Fruit fly (Drosophila melanogaster): ENCODE data around the gene RhoGAP71E.
A peak's percentile ranks its signal among the peaks of the same experiment; 100 is the strongest.

The RhoGAP71E gene

dm6 chr3L:15619626-15620247, 31.1 kb downstream of the RhoGAP71E start, which contains the start of gene Phs (continued):
- no peak for TF ChIP-seq nerfin-2 (GFP tag; IDR thresholded peaks at IDR 0.05; ENCODE audit: partially characterized antibody)
- no peak for TF ChIP-seq CG32767 (GFP tag; IDR thresholded peaks at IDR 0.05)
- peak; percentile 87 for TF ChIP-seq Xrp1 (GFP tag; IDR thresholded peaks at IDR 0.05)
- peak; percentile 87 for TF ChIP-seq Hmr (GFP tag; optimal IDR thresholded peaks at IDR 0.05)
- TF ChIP-seq sens-2 (GFP tag; IDR thresholded peaks at IDR 0.05), result peak; percentile 63
- TF ChIP-seq CG17385 (GFP tag; optimal IDR thresholded peaks at IDR 0.05), result peak; percentile 55
- peak; percentile 28 for TF ChIP-seq scrt (GFP tag; optimal IDR thresholded peaks at IDR 0.05)
- no peak for TF ChIP-seq Ada2b (GFP tag; IDR thresholded peaks at IDR 0.05)
- peak; percentile 94 for TF ChIP-seq slbo (GFP tag; IDR thresholded peaks at IDR 0.05)
- peak; percentile 67 for TF ChIP-seq ssp (GFP tag; IDR thresholded peaks at IDR 0.05)
- TF ChIP-seq Vsx1 (GFP tag; optimal IDR thresholded peaks at IDR 0.05), result peak; percentile 15
- TF ChIP-seq CG10209 (GFP tag; optimal IDR thresholded peaks at IDR 0.05), result peak; percentile 80
- peak; percentile 69 for TF ChIP-seq CG10543 (GFP tag; optimal IDR thresholded peaks at IDR 0.05)
- TF ChIP-seq CG7745 (tag; optimal IDR thresholded peaks at IDR 0.05), result peak; percentile 35
- TF ChIP-seq tgo (GFP tag; IDR thresholded peaks at IDR 0.05), result peak; percentile 65
- TF ChIP-seq PHDP (tag; optimal IDR thresholded peaks at IDR 0.05), result peak; percentile 48
- TF ChIP-seq CG42726 (GFP tag; IDR thresholded peaks at IDR 0.05; ENCODE audit: partially characterized antibody), result no peak
- peak; percentile 98 for TF ChIP-seq cg (GFP tag; optimal IDR thresholded peaks at IDR 0.05)
- peak; percentile 77 for TF ChIP-seq CG4820 (GFP tag; optimal IDR thresholded peaks at IDR 0.05)
- peak; percentile 81 for TF ChIP-seq Xbp1 (GFP tag; optimal IDR thresholded peaks at IDR 0.05)
- peak; percentile 82; the same call in 1 of the 4 replicates for TF ChIP-seq chinmo (GFP tag; IDR thresholded peaks at IDR 0.05; ENCODE audit: partially characterized antibody)
- TF ChIP-seq CG32772 (GFP tag; IDR thresholded peaks at IDR 0.05), result peak; percentile 64; the same call in 1 of the 2 replicates
- peak; percentile 64 for TF ChIP-seq Meics (GFP tag; optimal IDR thresholded peaks at IDR 0.05)
- TF ChIP-seq CG11696 (GFP tag; IDR thresholded peaks at IDR 0.05), result no peak
- TF ChIP-seq sob (GFP tag; IDR thresholded peaks at IDR 0.05), result peak; percentile 96
- TF ChIP-seq CG13894 (tag; optimal IDR thresholded peaks at IDR 0.05), result peak; percentile 63
- TF ChIP-seq CG11456 (GFP tag; IDR thresholded peaks at IDR 0.05), result peak; percentile 90
- peak; percentile 59 for TF ChIP-seq cato (GFP tag; optimal IDR thresholded peaks at IDR 0.05; ENCODE audit: borderline replicate concordance)
- peak; percentile 74 for TF ChIP-seq slp2 (GFP tag; optimal IDR thresholded peaks at IDR 0.05)
- TF ChIP-seq kay (GFP tag; optimal IDR thresholded peaks at IDR 0.05), result peak; percentile 61
- peak; percentile 54 for TF ChIP-seq Sin3A (optimal IDR thresholded peaks at IDR 0.05)
- peak; percentile 74 for TF ChIP-seq disco-r (GFP tag; optimal IDR thresholded peaks at IDR 0.05)
- TF ChIP-seq fd96Cb (tag; optimal IDR thresholded peaks at IDR 0.05), result peak; percentile 44
- peak; percentile 91 for TF ChIP-seq tin (GFP tag; optimal IDR thresholded peaks at IDR 0.05)
- TF ChIP-seq CG14860 (GFP tag; IDR thresholded peaks at IDR 0.05; ENCODE audit: partially characterized antibody), result no peak
- peak; percentile 43; the same call in 1 of the 2 replicates for TF ChIP-seq E2f1 (GFP tag; IDR thresholded peaks at IDR 0.05)
- TF ChIP-seq sisA (GFP tag; IDR thresholded peaks at IDR 0.05), result peak; percentile 73
- TF ChIP-seq dpn (GFP tag; optimal IDR thresholded peaks at IDR 0.05), result peak; percentile 87 to 91
- TF ChIP-seq CG9727 (GFP tag; optimal IDR thresholded peaks at IDR 0.05), result peak; percentile 10
- TF ChIP-seq crp (GFP tag; optimal IDR thresholded peaks at IDR 0.05), result peak in 1 of 2 experiments; percentile 35
- peak; percentile 75 for TF ChIP-seq CG4404 (GFP tag; IDR thresholded peaks at IDR 0.05)
- no peak for TF ChIP-seq Kr (GFP tag; optimal IDR thresholded peaks at IDR 0.05)
- TF ChIP-seq Adf1 (GFP tag; IDR thresholded peaks at IDR 0.05), result peak; percentile 35; the same call in 1 of the 2 replicates
- TF ChIP-seq HLHmδ (GFP tag; optimal IDR thresholded peaks at IDR 0.05), result peak; percentile 32
- no peak for TF ChIP-seq dan (GFP tag; IDR thresholded peaks at IDR 0.05)
- peak; percentile 48 for TF ChIP-seq jing (GFP tag; optimal IDR thresholded peaks at IDR 0.05)
- no peak for TF ChIP-seq Lim3 (GFP tag; IDR thresholded peaks at IDR 0.05)
- TF ChIP-seq CG4617 (GFP tag; optimal IDR thresholded peaks at IDR 0.05; ENCODE audit: borderline replicate concordance), result peak; percentile 70
- TF ChIP-seq CG12155 (GFP tag; optimal IDR thresholded peaks at IDR 0.05), result peak; percentile 88
- peak; percentile 87 for TF ChIP-seq CG12744 (GFP tag; optimal IDR thresholded peaks at IDR 0.05)

Measured in whole organism, embryonic.